Fruit fly (Drosophila melanogaster) whole organism, pupa: ENCODE data around the gene CG1927.

Experiments
- CG12605 ChIP-seq: fragments of 200-800 bp; sonication (Bioruptor generic); IDR thresholded peaks from 2 replicates; pipeline ENCODE4 v1.3.6; 2022; ENCODE audit warnings: missing biosample characterization, missing genetic modification characterization
- CG9948 ChIP-seq: fragments of 200-800 bp; sonication (Bioruptor generic); optimal IDR thresholded peaks from 2 replicates; lab custom pipeline; 2018; ENCODE audit warnings: missing biosample characterization, mild to moderate bottlenecking, missing genetic modification characterization, moderate library complexity
- Ets98B ChIP-seq: fragments of 200-800 bp; sonication (Bioruptor generic); IDR thresholded peaks from 2 replicates; pipeline ENCODE4 v1.3.6; 2022; ENCODE audit warnings: missing biosample characterization, missing genetic modification characterization
- Snoo ChIP-seq: fragments of 200-800 bp; sonication (Bioruptor generic); optimal IDR thresholded peaks from 3 replicates; lab custom pipeline; 2017; ENCODE audit warnings: missing biosample characterization, mild to moderate bottlenecking, missing genetic modification characterization, inconsistent platforms
- fd96Ca ChIP-seq: fragments of 200-800 bp; sonication (Bioruptor generic); IDR thresholded peaks from 3 replicates; pipeline ENCODE4 v1.3.6; 2022; ENCODE audit warnings: missing biosample characterization, missing genetic modification characterization

CG1927 gene

dm6 chr3L:1920051-1920450, 49.8 kb downstream of the CG1927 start:
- TF ChIP-seq CG9948 (tag; lab: Kevin White, UChicago) (no peak), fd96Ca (GFP tag; lab: Robert Waterston, UW) (no peak), Ets98B (no peak), Snoo (tag; lab: Kevin White, UChicago) (no peak), CG12605 (GFP tag; lab: Robert Waterston, UW) (no peak)
- TF ChIP-seq, all 21 proteins: peak for 0
